Worm (Caenorhabditis elegans): ENCODE data around the gene C50C3.19.

Gene C50C3.19

ce11 chrIII:8227511-8227910, 36.9 kb downstream of the C50C3.19 start, which contains the start of gene fbxl-1:
fbxl-1 (plus strand) TSS chrIII:8227830.
- TF ChIP-seq Y67H2A.10 (GFP tag; conservative IDR thresholded peaks at IDR 0.05), result peak; percentile 44; the same call in 1 of the 2 replicates
- no peak for TF ChIP-seq C17E4.6 (GFP tag; IDR thresholded peaks at IDR 0.05)
- TF ChIP-seq pha-4 (tag; optimal IDR thresholded peaks at IDR 0.05), result peak; percentile 32
- TF ChIP-seq rcor-1 (GFP tag; IDR thresholded peaks at IDR 0.05), result peak; percentile 42; the same call in 1 of the 2 replicates
- TF ChIP-seq egl-18 (GFP tag; IDR thresholded peaks at IDR 0.05), result no peak
- no peak for TF ChIP-seq dpff-1 (tag; optimal IDR thresholded peaks at IDR 0.05)
- TF ChIP-seq attf-3 (GFP tag; conservative IDR thresholded peaks at IDR 0.05), result peak; percentile 76
- TF ChIP-seq madf-10 (tag; optimal IDR thresholded peaks at IDR 0.05), result peak; percentile 90
- peak; percentile 63 for TF ChIP-seq somi-1 (GFP tag; optimal IDR thresholded peaks at IDR 0.05)
- peak; percentile 79 for TF ChIP-seq chd-7 (tag; optimal IDR thresholded peaks at IDR 0.05)
- peak; percentile 47 for TF ChIP-seq nhr-90 (tag; optimal IDR thresholded peaks at IDR 0.05)
- TF ChIP-seq lir-1 (GFP tag; conservative IDR thresholded peaks at IDR 0.05), result peak; percentile 82
- peak; percentile 72 for TF ChIP-seq mcd-1 (GFP tag; IDR thresholded peaks at IDR 0.05)
- peak; percentile 61 for TF ChIP-seq ceh-27 (GFP tag; optimal IDR thresholded peaks at IDR 0.05)
- peak; percentile 53; the same call in 1 of the 2 replicates for TF ChIP-seq C06A6.2 (GFP tag; conservative IDR thresholded peaks at IDR 0.05)
- no peak for TF ChIP-seq snpc-1.1 (tag; optimal IDR thresholded peaks at IDR 0.05; ENCODE audit: insufficient read depth)
- peak; percentile 65 for TF ChIP-seq ets-4 (GFP tag; optimal IDR thresholded peaks at IDR 0.05)
- TF ChIP-seq egl-44 (GFP tag; IDR thresholded peaks at IDR 0.05), result peak; percentile 58; the same call in 1 of the 2 replicates
- peak; percentile 35 for TF ChIP-seq ztf-22 (GFP tag; optimal IDR thresholded peaks at IDR 0.05)
- peak; percentile 86 for TF ChIP-seq K12H6.12 (tag; optimal IDR thresholded peaks at IDR 0.05)
- TF ChIP-seq cebp-1 (GFP tag; IDR thresholded peaks at IDR 0.05), result peak; percentile 57; the same call in 1 of the 2 replicates
- TF ChIP-seq cebp-1 (tag; optimal IDR thresholded peaks at IDR 0.05), result peak; percentile 92
- TF ChIP-seq K11D2.4 (GFP tag; IDR thresholded peaks at IDR 0.05), result peak; percentile 77; the same call in 1 of the 2 replicates
- peak; percentile 45 for TF ChIP-seq ztf-18 (tag; optimal IDR thresholded peaks at IDR 0.05)
- TF ChIP-seq zfh-2 (GFP tag; conservative IDR thresholded peaks at IDR 0.05), result peak; percentile 98
- TF ChIP-seq F39B2.1 (GFP tag; IDR thresholded peaks at IDR 0.05), result no peak
- TF ChIP-seq nfya-2 (GFP tag; IDR thresholded peaks at IDR 0.05), result no peak
- TF ChIP-seq nhr-120 (GFP tag; IDR thresholded peaks at IDR 0.05), result no peak
- TF ChIP-seq F49E8.2 (tag; optimal IDR thresholded peaks at IDR 0.05; ENCODE audit: insufficient read depth), result no peak
- TF ChIP-seq tlf-1 (GFP tag; optimal IDR thresholded peaks at IDR 0.05), result peak; percentile 25
- TF ChIP-seq pbrm-1 (GFP tag; IDR thresholded peaks at IDR 0.05), result peak; percentile 68; the same call in 1 of the 2 replicates
- TF ChIP-seq gei-17 (GFP tag; optimal IDR thresholded peaks at IDR 0.05), result peak; percentile 37
- TF ChIP-seq ceh-100 (GFP tag; IDR thresholded peaks at IDR 0.05), result peak; percentile 42
- TF ChIP-seq F33H1.4 (GFP tag; IDR thresholded peaks at IDR 0.05), result peak; percentile 16; the same call in 1 of the 2 replicates
- TF ChIP-seq die-1 (tag; optimal IDR thresholded peaks at IDR 0.05), result no peak
- peak; percentile 53 for TF ChIP-seq tbp1 (GFP tag; optimal IDR thresholded peaks at IDR 0.05)
- 0 out of 2 replicates have a peak, but pooled peaks have one; percentile 32 for TF ChIP-seq hmg-20 (GFP tag; IDR thresholded peaks at IDR 0.05)
- TF ChIP-seq ekl-4 (GFP tag; IDR thresholded peaks at IDR 0.05), result peak; percentile 49; the same call in 1 of the 2 replicates
- no peak for TF ChIP-seq B0261.1 (tag; optimal IDR thresholded peaks at IDR 0.05)
- TF ChIP-seq egrh-3 (GFP tag; IDR thresholded peaks at IDR 0.05), result peak; percentile 35; the same call in 1 of the 2 replicates
- TF ChIP-seq hmg-1.2 (GFP tag; IDR thresholded peaks at IDR 0.05), result peak; percentile 79; the same call in 1 of the 2 replicates
- TF ChIP-seq bed-1 (GFP tag; IDR thresholded peaks at IDR 0.05), result no peak
- TF ChIP-seq snpc-4 (GFP tag; optimal IDR thresholded peaks at IDR 0.05), result no peak
- TF ChIP-seq snpc-4 (tag; optimal IDR thresholded peaks at IDR 0.05), result peak; percentile 19 to 56 (median 26)
- peak; percentile 29 for TF ChIP-seq F22D6.2 (tag; optimal IDR thresholded peaks at IDR 0.05)
- TF ChIP-seq repo-1 (tag; optimal IDR thresholded peaks at IDR 0.05), result peak; percentile 30
- peak; percentile 41 for TF ChIP-seq ZK185.1 (tag; optimal IDR thresholded peaks at IDR 0.05; ENCODE audit: poor library complexity, severe bottlenecking)
- TF ChIP-seq hlh-12 (tag; optimal IDR thresholded peaks at IDR 0.05), result no peak

Data from whole organism, young adult.